Fruit fly (Drosophila melanogaster): ENCODE measurements around the gene Ets21C.

Gene Ets21C

dm6 chr2L:516032-516993 is 36.4 kb downstream of the Ets21C start (continued):
- TF ChIP-seq Awh (GFP tag; IDR thresholded peaks at IDR 0.05) (peak; percentile 81), Opbp (GFP tag; IDR thresholded peaks at IDR 0.05; ENCODE audit: partially characterized antibody) (no peak), ken (GFP tag; IDR thresholded peaks at IDR 0.05) (peak; percentile 75), Lpt (GFP tag; optimal IDR thresholded peaks at IDR 0.05) (no peak), exex (tag; optimal IDR thresholded peaks at IDR 0.05) (no peak), CG4360 (GFP tag; IDR thresholded peaks at IDR 0.05) (peak; percentile 32; the same call in 1 of the 2 replicates), bowl (GFP tag; IDR thresholded peaks at IDR 0.05) (no peak), hth (optimal IDR thresholded peaks at IDR 0.05) (no peak), cwo (GFP tag; optimal IDR thresholded peaks at IDR 0.05) (peak; percentile 71), ranshi (GFP tag; IDR thresholded peaks at IDR 0.05) (peak; percentile 71), gro (GFP tag; optimal IDR thresholded peaks at IDR 0.05) (no peak), ATbp (GFP tag; optimal IDR thresholded peaks at IDR 0.05) (peak; percentile 86), Lhr (GFP tag; optimal IDR thresholded peaks at IDR 0.05) (peak; percentile 18), CG17385 (GFP tag; optimal IDR thresholded peaks at IDR 0.05) (peak; percentile 74), CG5180 (GFP tag; optimal IDR thresholded peaks at IDR 0.05) (peak; percentile 63), CG3726 (GFP tag; IDR thresholded peaks at IDR 0.05) (peak; percentile 62; the same call in 1 of the 3 replicates), eve (GFP tag; optimal IDR thresholded peaks at IDR 0.05) (peak in 1 of 2 experiments; percentile 59), kah (GFP tag; optimal IDR thresholded peaks at IDR 0.05) (peak; percentile 65), lbe (GFP tag; optimal IDR thresholded peaks at IDR 0.05) (no peak), CG33557 (GFP tag; optimal IDR thresholded peaks at IDR 0.05) (peak; percentile 28), da (GFP tag; optimal IDR thresholded peaks at IDR 0.05) (peak; percentile 37), CG17359 (tag; optimal IDR thresholded peaks at IDR 0.05) (peak; percentile 89), Oaz (GFP tag; IDR thresholded peaks at IDR 0.05) (peak; percentile 38; the same call in 1 of the 2 replicates), Hr39 (optimal IDR thresholded peaks at IDR 0.05) (no peak), CG13775 (GFP tag; optimal IDR thresholded peaks at IDR 0.05) (peak; percentile 57), CG3163 (GFP tag; optimal IDR thresholded peaks at IDR 0.05) (no peak), Hmx (GFP tag; optimal IDR thresholded peaks at IDR 0.05) (no peak), crp (GFP tag; optimal IDR thresholded peaks at IDR 0.05) (peak in 1 of 2 experiments; percentile 8), cato (GFP tag; optimal IDR thresholded peaks at IDR 0.05; ENCODE audit: borderline replicate concordance) (peak; percentile 58), danr (GFP tag; IDR thresholded peaks at IDR 0.05) (0 out of 2 replicates have a peak, but pooled peaks have one; percentile 24), CoRest (tag; optimal IDR thresholded peaks at IDR 0.05) (peak; percentile 74), unc-4 (GFP tag; IDR thresholded peaks at IDR 0.05; ENCODE audit: partially characterized antibody) (no peak), HLH4C (GFP tag; IDR thresholded peaks at IDR 0.05; ENCODE audit: partially characterized antibody) (no peak), psq (GFP tag; optimal IDR thresholded peaks at IDR 0.05) (peak; percentile 19), PHDP (tag; optimal IDR thresholded peaks at IDR 0.05) (peak; percentile 85), CG1603 (tag; optimal IDR thresholded peaks at IDR 0.05) (peak; percentile 94), tup (GFP tag; optimal IDR thresholded peaks at IDR 0.05) (peak; percentile 19), D (optimal IDR thresholded peaks at IDR 0.05) (no peak), D (GFP tag; optimal IDR thresholded peaks at IDR 0.05) (peak; percentile 80), btn (GFP tag; optimal IDR thresholded peaks at IDR 0.05) (no peak), CG12155 (GFP tag; optimal IDR thresholded peaks at IDR 0.05) (peak; percentile 50), Mrtf (GFP tag; IDR thresholded peaks at IDR 0.05) (0 out of 3 replicates have a peak, but pooled peaks have one; percentile 69), CG7556 (GFP tag; optimal IDR thresholded peaks at IDR 0.05) (peak; percentile 80), Rfx (GFP tag; IDR thresholded peaks at IDR 0.05) (peak; percentile 62; the same call in 1 of the 2 replicates), CTCF (GFP tag; optimal IDR thresholded peaks at IDR 0.05) (peak; percentile 11), CG4617 (GFP tag; optimal IDR thresholded peaks at IDR 0.05; ENCODE audit: borderline replicate concordance) (peak; percentile 19), CG18599 (GFP tag; optimal IDR thresholded peaks at IDR 0.05) (peak; percentile 90), MESR4 (GFP tag; optimal IDR thresholded peaks at IDR 0.05) (peak; percentile 10)

Data from whole organism, embryonic.